Worm (Caenorhabditis elegans) whole organism, early embryonic: Measurements from ENCODE around the gene ZK1037.6.

Source experiments
- B0310.2 ChIP-seq: sonication (generic microtip); optimal IDR thresholded peaks from 2 replicates; lab custom pipeline; 2016; ENCODE audit warnings: mild to moderate bottlenecking, missing genetic modification characterization, missing compliant biosample characterization
- F13C5.2 ChIP-seq: sonication (generic microtip); optimal IDR thresholded peaks from 2 replicates; lab custom pipeline; 2017; ENCODE audit warnings: mild to moderate bottlenecking, missing genetic modification characterization, inconsistent platforms, missing compliant biosample characterization
- aly-1 ChIP-seq: sonication (generic microtip); optimal IDR thresholded peaks from 2 replicates; lab custom pipeline; 2016; ENCODE audit warnings: missing genetic modification characterization, missing compliant biosample characterization
- ama-1 ChIP-seq: fragments of 150-350 bp; optimal IDR thresholded peaks from 2 replicates; lab custom pipeline; 2014
- ceh-13 ChIP-seq: fragments of 200-800 bp; sonication (Bioruptor generic); optimal IDR thresholded peaks from 2 replicates; lab custom pipeline; 2018; ENCODE audit warnings: mild to moderate bottlenecking, missing genetic modification characterization, missing compliant biosample characterization
- ceh-36 ChIP-seq: sonication (generic microtip); optimal IDR thresholded peaks from 2 replicates; lab custom pipeline; 2016; ENCODE audit warnings: missing genetic modification characterization, inconsistent platforms, missing compliant biosample characterization
- ets-7 ChIP-seq: sonication (generic microtip); optimal IDR thresholded peaks from 2 replicates; lab custom pipeline; 2016; ENCODE audit warnings: missing genotype, missing genetic modification characterization, missing compliant biosample characterization
- flt-1 ChIP-seq: fragments of 200-800 bp; sonication (Bioruptor generic); IDR thresholded peaks from 2 replicates; pipeline ENCODE4 v1.3.6; 2022; ENCODE audit warnings: missing genetic modification characterization, missing compliant biosample characterization
- hmbx-1 ChIP-seq: sonication (generic microtip); optimal IDR thresholded peaks from 2 replicates; lab custom pipeline; 2016; ENCODE audit warnings: mild to moderate bottlenecking, missing genetic modification characterization, missing compliant biosample characterization
- hmg-4 ChIP-seq: fragments of 200-800 bp; sonication (Bioruptor generic); optimal IDR thresholded peaks from 2 replicates; lab custom pipeline; 2018; ENCODE audit warnings: mild to moderate bottlenecking, missing genetic modification characterization, missing compliant biosample characterization
- hnd-1 ChIP-seq: sonication (generic microtip); optimal IDR thresholded peaks from 2 replicates; lab custom pipeline; 2016; ENCODE audit warnings: missing genetic modification characterization, missing compliant biosample characterization
- pes-1 ChIP-seq: fragments of 200-800 bp; sonication (Bioruptor generic); IDR thresholded peaks from 2 replicates; pipeline ENCODE4 v1.3.6; 2022; ENCODE audit warnings: missing genetic modification reagents, missing genetic modification characterization, missing compliant biosample characterization
- scrt-1 ChIP-seq: fragments of 200-800 bp; sonication (Bioruptor generic); IDR thresholded peaks from 2 replicates; pipeline ENCODE4 v1.3.6; 2022; ENCODE audit warnings: missing genetic modification characterization, missing compliant biosample characterization
- sea-1 ChIP-seq: fragments of 200-800 bp; sonication (Bioruptor generic); conservative IDR thresholded peaks from 2 replicates; pipeline ENCODE4 v1.3.6; 2022; ENCODE audit warnings: missing genetic modification characterization, missing compliant biosample characterization
- tbx-11 ChIP-seq: fragments of 200-800 bp; sonication (Bioruptor generic); IDR thresholded peaks from 2 replicates; pipeline ENCODE4 v1.3.6; 2022; ENCODE audit warnings: missing genetic modification characterization, missing compliant biosample characterization
- tbx-37 ChIP-seq: fragments of 200-800 bp; sonication (Bioruptor generic); conservative IDR thresholded peaks from 2 replicates; pipeline ENCODE4 v1.3.6; 2022; ENCODE audit warnings: missing genetic modification reagents, missing genetic modification characterization, missing compliant biosample characterization
- tra-4 ChIP-seq: sonication (generic microtip); optimal IDR thresholded peaks from 2 replicates; lab custom pipeline; 2017; ENCODE audit warnings: missing genetic modification characterization, missing compliant biosample characterization

ZK1037.6 gene

ce11 chrV:15350615-15351014 lies 23.0 kb upstream of the ZK1037.6 start, which contains the start of gene clec-231:
Gene clec-231 (minus strand): TSS chrV:15350715.
- TF ChIP-seq tbx-11 (GFP tag; lab: Robert Waterston, UW) (no peak), hnd-1 (tag; lab: Kevin White, UChicago) (no peak), B0310.2 (tag; lab: Kevin White, UChicago) (no peak), F13C5.2 (tag; lab: Kevin White, UChicago) (no peak), sea-1 (GFP tag; lab: Robert Waterston, UW) (no peak), tbx-37 (GFP tag; lab: Robert Waterston, UW) (no peak), hmbx-1 (tag; lab: Kevin White, UChicago) (no peak), pes-1 (no peak)

DNA sequence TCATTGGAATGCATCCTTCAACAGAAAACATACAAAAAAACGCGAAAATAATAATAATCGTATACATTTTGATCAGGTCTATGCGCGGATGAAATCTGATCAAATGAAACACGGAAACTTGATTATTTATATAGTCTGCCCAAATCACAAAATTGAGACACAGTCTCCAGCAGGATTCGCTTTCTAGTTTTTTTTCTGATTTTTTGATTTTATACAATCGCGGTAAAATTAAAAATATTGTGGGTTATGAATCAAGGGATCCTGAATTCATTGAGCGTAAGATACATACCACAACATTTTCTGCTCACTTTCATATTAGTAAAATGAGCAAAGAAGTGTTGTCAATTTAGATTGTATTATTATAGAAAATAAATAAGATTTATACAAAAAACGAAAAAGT lies 21.4 kb upstream of the ZK1037.6 start, which contains the start of gene clec-230:
Gene clec-230 (minus strand): TSS at position 101 of the 400 bp plus-strand sequence.
- TF ChIP-seq ceh-13 = no peak
- TF ChIP-seq tbx-11 (GFP tag; lab: Robert Waterston, UW) = no peak
- TF ChIP-seq pes-1 = no peak
- TF ChIP-seq tbx-37 (GFP tag; lab: Robert Waterston, UW) = no peak
- TF ChIP-seq hmbx-1 (tag; lab: Kevin White, UChicago) = no peak
- no peak for TF ChIP-seq hnd-1 (tag; lab: Kevin White, UChicago)
- TF ChIP-seq F13C5.2 (tag; lab: Kevin White, UChicago) = no peak
- no peak for TF ChIP-seq ama-1 (lab: Kevin White, UChicago)
- TF ChIP-seq B0310.2 (tag; lab: Kevin White, UChicago) = no peak
- TF ChIP-seq aly-1 (tag; lab: Kevin White, UChicago) = no peak
- TF ChIP-seq scrt-1 (GFP tag; lab: Robert Waterston, UW) = no peak
- TF ChIP-seq ets-7 (tag; lab: Kevin White, UChicago) = no peak
- no peak for TF ChIP-seq ceh-36 (tag; lab: Kevin White, UChicago)
- TF ChIP-seq tra-4 (tag; lab: Kevin White, UChicago) = no peak
- TF ChIP-seq flt-1 (GFP tag; lab: Robert Waterston, UW) = no peak
- no peak for TF ChIP-seq sea-1 (GFP tag; lab: Robert Waterston, UW)

- TF ChIP-seq tbx-11 (GFP tag; lab: Robert Waterston, UW) (no peak), F13C5.2 (tag; lab: Kevin White, UChicago) (no peak), tbx-37 (GFP tag; lab: Robert Waterston, UW) (no peak), B0310.2 (tag; lab: Kevin White, UChicago) (no peak), hmbx-1 (tag; lab: Kevin White, UChicago) (no peak), ama-1 (lab: Kevin White, UChicago) (no peak), ceh-36 (tag; lab: Kevin White, UChicago) (no peak), hnd-1 (tag; lab: Kevin White, UChicago) (no peak), hmg-4 (GFP tag; lab: Kevin White, UChicago) (no peak), scrt-1 (GFP tag; lab: Robert Waterston, UW) (no peak), pes-1 (no peak)
Observed at ce11 chrV:15347292-15347691, 19.7 kb upstream of the ZK1037.6 start, which contains the start of gene C29F3.3. Gene C29F3.3 (minus strand): TSS chrV:15347392.

DNA sequence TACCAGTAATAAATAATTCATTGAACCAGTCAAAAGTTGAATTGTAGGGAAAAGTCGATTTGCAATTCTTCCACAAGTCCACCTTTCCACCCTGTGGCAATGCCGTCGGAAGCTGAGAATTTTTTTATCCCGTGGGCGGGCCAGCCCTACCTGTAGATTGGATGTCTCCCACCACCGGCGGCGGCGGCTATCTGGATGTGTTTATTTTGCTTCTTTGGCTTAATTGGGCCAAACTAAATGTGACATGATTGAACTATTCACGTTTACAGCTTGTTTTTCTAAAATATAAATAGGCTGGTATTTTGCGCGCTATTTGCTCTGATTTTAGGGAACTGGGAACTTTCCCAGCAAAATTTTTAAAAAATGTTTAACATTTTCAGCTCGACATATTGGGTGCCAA lies 16.9 kb upstream of the ZK1037.6 start, which contains the start of gene wrt-8:
Gene wrt-8 (minus strand): TSS at position 101 of the 400 bp plus-strand sequence.
- TF ChIP-seq pes-1 = no peak
- no peak for TF ChIP-seq tbx-37 (GFP tag; lab: Robert Waterston, UW)
- TF ChIP-seq flt-1 (GFP tag; lab: Robert Waterston, UW) = no peak
- no peak for TF ChIP-seq B0310.2 (tag; lab: Kevin White, UChicago)
- no peak for TF ChIP-seq tra-4 (tag; lab: Kevin White, UChicago)
- no peak for TF ChIP-seq ets-7 (tag; lab: Kevin White, UChicago)
- no peak for TF ChIP-seq sea-1 (GFP tag; lab: Robert Waterston, UW)
- no peak for TF ChIP-seq F13C5.2 (tag; lab: Kevin White, UChicago)
- no peak for TF ChIP-seq tbx-11 (GFP tag; lab: Robert Waterston, UW)
- TF ChIP-seq ceh-36 (tag; lab: Kevin White, UChicago) = no peak
- no peak for TF ChIP-seq ceh-13

- TF ChIP-seq sea-1 (GFP tag; lab: Robert Waterston, UW) = no peak
- no peak for TF ChIP-seq hmg-4 (GFP tag; lab: Kevin White, UChicago)
Observed at ce11 chrV:15341404-15341803, 13.8 kb upstream of the ZK1037.6 start, which contains the start of gene clec-229. Gene clec-229 (minus strand): TSS chrV:15341504.

- TF ChIP-seq ceh-13 (no peak), pes-1 (no peak), hmg-4 (GFP tag; lab: Kevin White, UChicago) (no peak), ets-7 (tag; lab: Kevin White, UChicago) (no peak), tbx-11 (GFP tag; lab: Robert Waterston, UW) (no peak), tbx-37 (GFP tag; lab: Robert Waterston, UW) (no peak), aly-1 (tag; lab: Kevin White, UChicago) (no peak), scrt-1 (GFP tag; lab: Robert Waterston, UW) (no peak), hnd-1 (tag; lab: Kevin White, UChicago) (no peak), ama-1 (lab: Kevin White, UChicago) (no peak), flt-1 (GFP tag; lab: Robert Waterston, UW) (no peak), B0310.2 (tag; lab: Kevin White, UChicago) (no peak), sea-1 (GFP tag; lab: Robert Waterston, UW) (no peak), tra-4 (tag; lab: Kevin White, UChicago) (no peak), ceh-36 (tag; lab: Kevin White, UChicago) (no peak), F13C5.2 (tag; lab: Kevin White, UChicago) (no peak), hmbx-1 (tag; lab: Kevin White, UChicago) (no peak)
Observed at ce11 chrV:15339363-15339762, 11.8 kb upstream of the ZK1037.6 start, which contains the start of gene clec-228. Gene clec-228 (minus strand): TSS chrV:15339463.

- TF ChIP-seq ets-7 (tag; lab: Kevin White, UChicago) = no peak
- no peak for TF ChIP-seq tbx-11 (GFP tag; lab: Robert Waterston, UW)
- TF ChIP-seq ceh-13 = no peak
- TF ChIP-seq pes-1 = no peak
- no peak for TF ChIP-seq flt-1 (GFP tag; lab: Robert Waterston, UW)
- TF ChIP-seq B0310.2 (tag; lab: Kevin White, UChicago) = no peak
- no peak for TF ChIP-seq tbx-37 (GFP tag; lab: Robert Waterston, UW)
- no peak for TF ChIP-seq scrt-1 (GFP tag; lab: Robert Waterston, UW)
- no peak for TF ChIP-seq ceh-36 (tag; lab: Kevin White, UChicago)
- no peak for TF ChIP-seq ama-1 (lab: Kevin White, UChicago)
- TF ChIP-seq aly-1 (tag; lab: Kevin White, UChicago) = no peak
Observed at ce11 chrV:15337405-15337804, 9.8 kb upstream of the ZK1037.6 start, which contains the start of gene wrt-7. Gene wrt-7 (minus strand): TSS chrV:15337505.
